Fruit fly (Drosophila melanogaster): ENCODE measurements around the gene Tpt.

The Tpt gene

dm6 chr3L:8450747-8451146 lies 45.7 kb upstream of the Tpt start (continued):
- TF ChIP-seq otp (GFP tag; IDR thresholded peaks at IDR 0.05) = no peak
- no peak for TF ChIP-seq gt (GFP tag; IDR thresholded peaks at IDR 0.05)
- TF ChIP-seq amos (GFP tag; IDR thresholded peaks at IDR 0.05; ENCODE audit: partially characterized antibody) = peak; percentile 31; the same call in 1 of the 2 replicates
- TF ChIP-seq zen (tag; optimal IDR thresholded peaks at IDR 0.05) = no peak
- 0 out of 2 replicates have a peak, but pooled peaks have one; percentile 24 for TF ChIP-seq CG11247 (GFP tag; IDR thresholded peaks at IDR 0.05)
- TF ChIP-seq D (optimal IDR thresholded peaks at IDR 0.05) = no peak
- TF ChIP-seq D (GFP tag; optimal IDR thresholded peaks at IDR 0.05) = no peak
- TF ChIP-seq Dek (tag; optimal IDR thresholded peaks at IDR 0.05) = no peak
- no peak for TF ChIP-seq ham (GFP tag; IDR thresholded peaks at IDR 0.05)
- TF ChIP-seq Hr78 (GFP tag; optimal IDR thresholded peaks at IDR 0.05) = no peak
- no peak for TF ChIP-seq stwl (tag; optimal IDR thresholded peaks at IDR 0.05)
- no peak for TF ChIP-seq Ssrp (tag; optimal IDR thresholded peaks at IDR 0.05)
- no peak for TF ChIP-seq CG9876 (GFP tag; optimal IDR thresholded peaks at IDR 0.05)
- TF ChIP-seq CG15514 (GFP tag; optimal IDR thresholded peaks at IDR 0.05) = no peak
- TF ChIP-seq dimm (GFP tag; IDR thresholded peaks at IDR 0.05) = no peak
- TF ChIP-seq wor (GFP tag; IDR thresholded peaks at IDR 0.05) = no peak
- no peak for TF ChIP-seq CG15073 (GFP tag; optimal IDR thresholded peaks at IDR 0.05)
- no peak for TF ChIP-seq tx (GFP tag; optimal IDR thresholded peaks at IDR 0.05)
- TF ChIP-seq HLH4C (GFP tag; IDR thresholded peaks at IDR 0.05; ENCODE audit: partially characterized antibody) = no peak
- no peak for TF ChIP-seq pfk (GFP tag; optimal IDR thresholded peaks at IDR 0.05)
- TF ChIP-seq CG5245 (GFP tag; optimal IDR thresholded peaks at IDR 0.05) = no peak
- TF ChIP-seq Poxn (GFP tag; IDR thresholded peaks at IDR 0.05) = 0 out of 2 replicates have a peak, but pooled peaks have one; percentile 11
- TF ChIP-seq CG9727 (GFP tag; optimal IDR thresholded peaks at IDR 0.05) = no peak
- no peak for TF ChIP-seq danr (GFP tag; IDR thresholded peaks at IDR 0.05)
- no peak for TF ChIP-seq ERR (GFP tag; optimal IDR thresholded peaks at IDR 0.05)
- TF ChIP-seq MBD-R2 (GFP tag; IDR thresholded peaks at IDR 0.05) = 0 out of 2 replicates have a peak, but pooled peaks have one; percentile 20
- no peak for TF ChIP-seq gfzf (GFP tag; optimal IDR thresholded peaks at IDR 0.05)
- TF ChIP-seq ase (GFP tag; IDR thresholded peaks at IDR 0.05) = no peak
- no peak for TF ChIP-seq CG4617 (GFP tag; optimal IDR thresholded peaks at IDR 0.05; ENCODE audit: borderline replicate concordance)
- no peak for TF ChIP-seq CG2202 (tag; optimal IDR thresholded peaks at IDR 0.05)
- no peak for TF ChIP-seq CG1529 (GFP tag; optimal IDR thresholded peaks at IDR 0.05)
- no peak for TF ChIP-seq CG34376 (GFP tag; optimal IDR thresholded peaks at IDR 0.05)
- TF ChIP-seq crol (GFP tag; IDR thresholded peaks at IDR 0.05) = peak; percentile 80
- TF ChIP-seq pros (GFP tag; optimal IDR thresholded peaks at IDR 0.05) = peak; percentile 47
- TF ChIP-seq Xrp1 (GFP tag; IDR thresholded peaks at IDR 0.05) = no peak
- TF ChIP-seq tna (GFP tag; IDR thresholded peaks at IDR 0.05; ENCODE audit: partially characterized antibody) = no peak
- no peak for TF ChIP-seq sd (tag; optimal IDR thresholded peaks at IDR 0.05)
- TF ChIP-seq CTCF (GFP tag; optimal IDR thresholded peaks at IDR 0.05) = no peak
- no peak for TF ChIP-seq nmo (GFP tag; optimal IDR thresholded peaks at IDR 0.05)
- no peak for TF ChIP-seq Oaz (GFP tag; IDR thresholded peaks at IDR 0.05)
- TF ChIP-seq Hey (tag; optimal IDR thresholded peaks at IDR 0.05) = peak; percentile 39
- TF ChIP-seq CG10565 (GFP tag; optimal IDR thresholded peaks at IDR 0.05) = no peak
- TF ChIP-seq CG34422 (GFP tag; IDR thresholded peaks at IDR 0.05) = 0 out of 3 replicates have a peak, but pooled peaks have one; percentile 19
- peak; percentile 31; the same call in 1 of the 3 replicates for TF ChIP-seq CG2199 (GFP tag; IDR thresholded peaks at IDR 0.05)
- no peak for TF ChIP-seq CG2678 (tag; optimal IDR thresholded peaks at IDR 0.05)
- no peak for TF ChIP-seq ro (GFP tag; IDR thresholded peaks at IDR 0.05)
- TF ChIP-seq CG6765 (GFP tag; optimal IDR thresholded peaks at IDR 0.05) = no peak
- no peak for TF ChIP-seq hkb (optimal IDR thresholded peaks at IDR 0.05)
- peak; percentile 18; the same call in 1 of the 2 replicates for TF ChIP-seq hkb (GFP tag; IDR thresholded peaks at IDR 0.05)
- no peak for TF ChIP-seq CG3407 (GFP tag; optimal IDR thresholded peaks at IDR 0.05)
- TF ChIP-seq tio (GFP tag; optimal IDR thresholded peaks at IDR 0.05) = no peak
- TF ChIP-seq sr (GFP tag; IDR thresholded peaks at IDR 0.05) = no peak

Measured in whole organism, embryonic.